Worm (Caenorhabditis elegans) whole organism, mixed stage, embryonic: ENCODE measurements around the gene efl-1.

Source experiments
- ceh-83 ChIP-seq: fragments of 200-800 bp; sonication (Bioruptor generic); optimal IDR thresholded peaks from 2 replicates; lab custom pipeline; 2018; ENCODE audit warnings: mild to moderate bottlenecking, missing genetic modification characterization, missing compliant biosample characterization
- ces-1 ChIP-seq: fragments of 150-350 bp; optimal IDR thresholded peaks from 2 replicates; lab custom pipeline; 2014; ENCODE audit warnings: missing biosample characterization, missing genetic modification reagents, missing genetic modification characterization
- flh-1 ChIP-seq: fragments of 200-800 bp; sonication (Bioruptor generic); optimal IDR thresholded peaks from 2 replicates; lab custom pipeline; 2018; ENCODE audit warnings: mild to moderate bottlenecking, missing genetic modification characterization, moderate library complexity, missing compliant biosample characterization
- lin-13 ChIP-seq: fragments of 150-350 bp; optimal IDR thresholded peaks from 2 replicates; lab custom pipeline; 2014; ENCODE audit warnings: missing biosample characterization, missing genetic modification characterization
- mab-5 ChIP-seq: fragments of 150-350 bp; optimal IDR thresholded peaks from 2 replicates; lab custom pipeline; 2014; ENCODE audit warnings: missing biosample characterization, missing genetic modification characterization
- mep-1 ChIP-seq: fragments of 150-350 bp; optimal IDR thresholded peaks from 2 replicates; lab custom pipeline; 2017; ENCODE audit warnings: missing biosample characterization, missing genetic modification reagents, missing genetic modification characterization, inconsistent platforms
- nhr-237 ChIP-seq: fragments of 150-350 bp; optimal IDR thresholded peaks from 2 replicates; lab custom pipeline; 2014; ENCODE audit warnings: missing biosample characterization, missing genetic modification characterization
- nhr-28 ChIP-seq: fragments of 150-350 bp; optimal IDR thresholded peaks from 2 replicates; lab custom pipeline; 2014; ENCODE audit warnings: missing biosample characterization, missing genetic modification characterization
- nhr-76 ChIP-seq: sonication (generic microtip); optimal IDR thresholded peaks from 2 replicates; lab custom pipeline; 2017; ENCODE audit warnings: missing biosample characterization, missing genetic modification characterization
- pha-4 ChIP-seq: fragments of 150-350 bp; optimal IDR thresholded peaks from 2 replicates; lab custom pipeline; 2018; ENCODE audit warnings: missing biosample characterization, missing genetic modification reagents, missing genetic modification characterization
- snpc-4 ChIP-seq: fragments of 150-350 bp; optimal IDR thresholded peaks from 2 replicates; lab custom pipeline; 2014; ENCODE audit warnings: missing biosample characterization, missing genetic modification characterization
- sptf-1 ChIP-seq: sonication (generic microtip); optimal IDR thresholded peaks from 2 replicates; lab custom pipeline; 2017; ENCODE audit warnings: mild to moderate bottlenecking, missing genetic modification characterization, moderate library complexity, missing compliant biosample characterization
- unc-39 ChIP-seq: fragments of 150-350 bp; optimal IDR thresholded peaks from 2 replicates; lab custom pipeline; 2014; ENCODE audit warnings: missing biosample characterization, missing genetic modification characterization
- unc-62 ChIP-seq: fragments of 150-350 bp; optimal IDR thresholded peaks from 2 replicates; lab custom pipeline; 2014; ENCODE audit warnings: missing biosample characterization, missing genetic modification reagents, missing genetic modification characterization

ce11 chrV:16911294-16911693 lies 54.2 kb downstream of the efl-1 start:
- TF ChIP-seq sptf-1 (tag; lab: Kevin White, UChicago): no peak
- no peak for TF ChIP-seq unc-39 (tag; lab: Kevin White, UChicago)
- TF ChIP-seq unc-62 (GFP tag; lab: Kevin White, UChicago): no peak
- no peak for TF ChIP-seq lin-13 (tag; lab: Kevin White, UChicago)
- TF ChIP-seq flh-1 (GFP tag; lab: Kevin White, UChicago): no peak
- no peak for TF ChIP-seq mep-1
- no peak for TF ChIP-seq nhr-237 (tag; lab: Kevin White, UChicago)
- no peak for TF ChIP-seq nhr-28 (tag; lab: Kevin White, UChicago)
- TF ChIP-seq ces-1 (GFP tag; lab: Kevin White, UChicago): no peak
- TF ChIP-seq nhr-76 (tag; lab: Kevin White, UChicago): no peak
- no peak for TF ChIP-seq snpc-4
- TF ChIP-seq pha-4 (tag; lab: Kevin White, UChicago): no peak
- TF ChIP-seq ceh-83: no peak
- TF ChIP-seq mab-5: no peak
